Worm (Caenorhabditis elegans) whole organism, mixed stage, embryonic: ENCODE measurements around the gene K07C5.13.

ENCODE experiments used
- blmp-1 ChIP-seq: fragments of 150-350 bp; optimal IDR thresholded peaks from 2 replicates; lab custom pipeline; 2014; ENCODE audit warnings: missing biosample characterization, missing genetic modification characterization
- mep-1 ChIP-seq: fragments of 150-350 bp; optimal IDR thresholded peaks from 2 replicates; lab custom pipeline; 2017; ENCODE audit warnings: missing biosample characterization, missing genetic modification reagents, missing genetic modification characterization, inconsistent platforms
- nhr-12 ChIP-seq: fragments of 150-350 bp; optimal IDR thresholded peaks from 2 replicates; lab custom pipeline; 2014; ENCODE audit warnings: missing biosample characterization, missing genetic modification characterization
- nhr-237 ChIP-seq: fragments of 150-350 bp; optimal IDR thresholded peaks from 2 replicates; lab custom pipeline; 2014; ENCODE audit warnings: missing biosample characterization, missing genetic modification characterization

ce11 chrV:10381726-10382125 lies 39.9 kb downstream of the K07C5.13 start, which contains the start of gene abu-1:
- TF ChIP-seq nhr-12 (tag; lab: Kevin White, UChicago) (no peak), blmp-1 (no peak), mep-1 (tag; lab: Kevin White, UChicago) (no peak), nhr-237 (no peak)
